Fruit fly (Drosophila melanogaster) whole organism, wandering third instar larva: Measurements from ENCODE around the gene RpL7.

Source experiments
- Abd-B ChIP-seq: fragments of >200 bp; optimal IDR thresholded peaks from 2 replicates; lab custom pipeline; 2017; ENCODE audit warnings: missing biosample characterization, missing genetic modification characterization
- CG9705 ChIP-seq: fragments of 200-800 bp; sonication (Bioruptor generic); optimal IDR thresholded peaks from 2 replicates; lab custom pipeline; 2018; ENCODE audit warnings: missing biosample characterization, mild to moderate bottlenecking, missing genetic modification characterization
- CrebA ChIP-seq: fragments of 200-800 bp; sonication (Bioruptor generic); optimal IDR thresholded peaks from 2 replicates; lab custom pipeline; 2016; ENCODE audit warnings: missing biosample characterization, mild to moderate bottlenecking, missing genetic modification characterization, borderline replicate concordance
- Dif ChIP-seq: fragments of 200-275, 200-300 bp; sonication (Bioruptor generic); optimal IDR thresholded peaks from 2 replicates; lab custom pipeline; 2018; ENCODE audit warnings: missing biosample characterization, missing genetic modification characterization; ENCODE audit not compliant: partially characterized antibody
- GATAd ChIP-seq: sonication (Bioruptor generic); optimal IDR thresholded peaks from 2 replicates; lab custom pipeline; 2016; ENCODE audit warnings: missing biosample characterization, missing genetic modification characterization
- HLH106 ChIP-seq: fragments of 200-800 bp; optimal IDR thresholded peaks from 3 replicates; lab custom pipeline; 2019; ENCODE audit warnings: missing biosample characterization, mild to moderate bottlenecking, missing genetic modification characterization, moderate library complexity
- Hnf4 ChIP-seq: fragments of 200-800 bp; sonication (Bioruptor generic); optimal IDR thresholded peaks from 2 replicates; lab custom pipeline; 2016; ENCODE audit warnings: missing biosample characterization, mild to moderate bottlenecking, missing genetic modification characterization
- Hr78 ChIP-seq: fragments of >200 bp; optimal IDR thresholded peaks from 2 replicates; lab custom pipeline; 2017; ENCODE audit warnings: missing biosample characterization, missing genetic modification characterization
- Hr83 ChIP-seq: fragments of 200-300 bp; sonication (Bioruptor generic); optimal IDR thresholded peaks from 2 replicates; lab custom pipeline; 2016; ENCODE audit warnings: missing biosample characterization, mild to moderate bottlenecking, missing genetic modification characterization, moderate library complexity; ENCODE audit not compliant: poor library complexity, severe bottlenecking
- Jra ChIP-seq: sonication (Bioruptor generic); optimal IDR thresholded peaks from 2 replicates; lab custom pipeline; 2016; ENCODE audit warnings: missing biosample characterization, missing genetic modification characterization
- Mio ChIP-seq: sonication (Bioruptor generic); optimal IDR thresholded peaks from 2 replicates; lab custom pipeline; 2016; ENCODE audit warnings: missing biosample characterization, missing genetic modification characterization
- Myc ChIP-seq: fragments of >200 bp; optimal IDR thresholded peaks from 2 replicates; lab custom pipeline; 2017
- N ChIP-seq: fragments of >200 bp; optimal IDR thresholded peaks from 2 replicates; lab custom pipeline; 2018; ENCODE audit warnings: missing biosample characterization, missing external identifiers, missing genetic modification characterization
- OdsH ChIP-seq: fragments of 200-800 bp; sonication (Bioruptor generic); optimal IDR thresholded peaks from 2 replicates; lab custom pipeline; 2016; ENCODE audit warnings: missing biosample characterization, mild to moderate bottlenecking, missing genetic modification characterization
- Rel ChIP-seq, 2 experiments: fragments of 200-800 bp; sonication (Bioruptor generic) in 1 of 2; optimal IDR thresholded peaks; 2 replicates in 1 of 2; 3 replicates in 1 of 2; lab custom pipeline; 2016 to 2019; ENCODE audit warnings: mild to moderate bottlenecking in 2 of 2, missing biosample characterization in 2 of 2, missing genetic modification characterization in 2 of 2, moderate library complexity in 1 of 2
- Sp1 ChIP-seq: fragments of 200-800 bp; sonication (Bioruptor generic); optimal IDR thresholded peaks from 3 replicates; lab custom pipeline; 2019; ENCODE audit warnings: missing biosample characterization, mild to moderate bottlenecking, missing genetic modification characterization, moderate library complexity
- Vsx2 ChIP-seq: fragments of 200-300, 225-300 bp; sonication (Bioruptor generic); optimal IDR thresholded peaks from 2 replicates; lab custom pipeline; 2018; ENCODE audit warnings: missing biosample characterization, missing genetic modification characterization; ENCODE audit not compliant: partially characterized antibody
- br ChIP-seq: fragments of 200-800 bp; sonication (Bioruptor generic); optimal IDR thresholded peaks from 2 replicates; lab custom pipeline; 2016; ENCODE audit warnings: missing biosample characterization, missing genetic modification characterization
- brk ChIP-seq: fragments of 200-800 bp; sonication (Bioruptor generic); optimal IDR thresholded peaks from 2 replicates; lab custom pipeline; 2016; ENCODE audit warnings: missing biosample characterization, mild to moderate bottlenecking, missing genetic modification characterization
- dl ChIP-seq, 2 experiments: fragments of 175-275, 200-275 bp in 1 of 2; fragments of 200-275 bp in 1 of 2; sonication (Bioruptor generic); optimal IDR thresholded peaks; lab custom pipeline; 2018; ENCODE audit warnings: mild to moderate bottlenecking in 2 of 2, missing biosample characterization in 2 of 2, missing genetic modification characterization in 2 of 2, moderate library complexity in 2 of 2; ENCODE audit not compliant: partially characterized antibody in 2 of 2, insufficient read depth in 1 of 2
- dmrt93B ChIP-seq: fragments of 200-800 bp; sonication (Bioruptor generic); optimal IDR thresholded peaks from 2 replicates; lab custom pipeline; 2018; ENCODE audit warnings: missing biosample characterization, mild to moderate bottlenecking, missing genetic modification characterization
- ey ChIP-seq: fragments of 200-800 bp; sonication (Bioruptor generic); optimal IDR thresholded peaks from 2 replicates; lab custom pipeline; 2016; ENCODE audit warnings: missing biosample characterization, missing genetic modification characterization
- foxo ChIP-seq, 2 experiments: fragments of 200-800 bp; sonication (Bioruptor generic); optimal IDR thresholded peaks; 2 replicates in 1 of 2; 3 replicates in 1 of 2; lab custom pipeline; 2016 to 2017; ENCODE audit warnings: missing biosample characterization in 2 of 2, missing genetic modification characterization in 2 of 2
- h ChIP-seq: fragments of 200-800 bp; sonication (Bioruptor generic); optimal IDR thresholded peaks from 3 replicates; lab custom pipeline; 2016; ENCODE audit warnings: missing biosample characterization, mild to moderate bottlenecking, missing genetic modification characterization
- jim ChIP-seq: fragments of 175-275, 200-325 bp; sonication (Bioruptor generic); optimal IDR thresholded peaks from 2 replicates; lab custom pipeline; 2016; ENCODE audit warnings: missing biosample characterization, mild to moderate bottlenecking, missing genetic modification characterization
- lola ChIP-seq: fragments of >200 bp; optimal IDR thresholded peaks from 2 replicates; lab custom pipeline; 2017; ENCODE audit warnings: missing biosample characterization, missing genetic modification characterization
- pan ChIP-seq: fragments of >200 bp; optimal IDR thresholded peaks from 2 replicates; lab custom pipeline; 2017
- psq ChIP-seq: fragments of 200-800 bp; sonication (Bioruptor generic); optimal IDR thresholded peaks from 3 replicates; lab custom pipeline; 2017; ENCODE audit warnings: missing biosample characterization, mild to moderate bottlenecking, missing genetic modification characterization, moderate library complexity
- rgr ChIP-seq: fragments of 200-800 bp; sonication (Bioruptor generic); optimal IDR thresholded peaks from 3 replicates; lab custom pipeline; 2016; ENCODE audit warnings: missing biosample characterization, mild to moderate bottlenecking, missing genetic modification characterization
- sage ChIP-seq: fragments of 200-800 bp; sonication (Bioruptor generic); optimal IDR thresholded peaks from 2 replicates; lab custom pipeline; 2016; ENCODE audit warnings: missing biosample characterization, mild to moderate bottlenecking, missing genetic modification characterization
- sv ChIP-seq: fragments of 200-800 bp; sonication (Bioruptor generic); optimal IDR thresholded peaks from 3 replicates; lab custom pipeline; 2016; ENCODE audit warnings: missing biosample characterization, missing genetic modification characterization
- tai ChIP-seq: sonication (Bioruptor generic); optimal IDR thresholded peaks from 2 replicates; lab custom pipeline; 2016; ENCODE audit warnings: missing biosample characterization, missing genetic modification characterization
- usp ChIP-seq: fragments of >200 bp; optimal IDR thresholded peaks from 2 replicates; lab custom pipeline; 2017; ENCODE audit warnings: missing biosample characterization, missing genetic modification characterization
- woc ChIP-seq: sonication (Bioruptor generic); optimal IDR thresholded peaks from 2 replicates; lab custom pipeline; 2016; ENCODE audit warnings: missing biosample characterization, mild to moderate bottlenecking, missing genetic modification characterization

The RpL7 gene

DNA sequence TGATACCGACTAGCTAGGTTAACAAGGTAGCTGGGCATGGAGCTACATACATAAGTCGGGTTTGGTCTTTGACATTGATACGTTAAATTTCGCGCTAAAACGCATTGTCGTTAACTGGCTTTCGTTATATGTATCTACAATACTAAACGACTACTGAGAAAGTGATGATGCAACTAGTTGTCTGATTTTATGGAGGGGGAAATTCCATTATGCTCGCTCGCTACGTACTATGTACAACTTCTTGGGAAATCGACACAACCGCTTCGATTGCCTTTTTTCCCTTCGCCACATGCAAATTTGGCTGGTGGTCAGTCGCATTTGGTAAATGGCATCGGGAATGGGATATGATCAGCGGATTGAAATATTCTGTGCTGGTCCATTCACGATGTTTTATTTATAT lies 19.2 kb downstream of the RpL7 start:
- TF ChIP-seq Hr83 = no peak
- TF ChIP-seq tai (GFP tag; lab: Kevin White, UChicago) = no peak
- TF ChIP-seq dmrt93B (GFP tag; lab: Kevin White, UChicago) = no peak
- no peak for TF ChIP-seq Hnf4 (GFP tag; lab: Kevin White, UChicago)
- TF ChIP-seq GATAd (GFP tag; lab: Kevin White, UChicago) = no peak
- no peak for TF ChIP-seq CG9705 (GFP tag; lab: Kevin White, UChicago)
- no peak for TF ChIP-seq usp (GFP tag; lab: Kevin White, UChicago)
- TF ChIP-seq lola (GFP tag; lab: Kevin White, UChicago) = no peak
- no peak for TF ChIP-seq CrebA (GFP tag; lab: Kevin White, UChicago)
- no peak for TF ChIP-seq HLH106
- no peak for TF ChIP-seq Sp1 (GFP tag; lab: Kevin White, UChicago)
- TF ChIP-seq brk (GFP tag; lab: Kevin White, UChicago) = no peak
- TF ChIP-seq ey (GFP tag; lab: Kevin White, UChicago) = no peak
- no peak for TF ChIP-seq jim (GFP tag; lab: Kevin White, UChicago)
- no peak for TF ChIP-seq sv (GFP tag; lab: Kevin White, UChicago)
- no peak for TF ChIP-seq h

DNA sequence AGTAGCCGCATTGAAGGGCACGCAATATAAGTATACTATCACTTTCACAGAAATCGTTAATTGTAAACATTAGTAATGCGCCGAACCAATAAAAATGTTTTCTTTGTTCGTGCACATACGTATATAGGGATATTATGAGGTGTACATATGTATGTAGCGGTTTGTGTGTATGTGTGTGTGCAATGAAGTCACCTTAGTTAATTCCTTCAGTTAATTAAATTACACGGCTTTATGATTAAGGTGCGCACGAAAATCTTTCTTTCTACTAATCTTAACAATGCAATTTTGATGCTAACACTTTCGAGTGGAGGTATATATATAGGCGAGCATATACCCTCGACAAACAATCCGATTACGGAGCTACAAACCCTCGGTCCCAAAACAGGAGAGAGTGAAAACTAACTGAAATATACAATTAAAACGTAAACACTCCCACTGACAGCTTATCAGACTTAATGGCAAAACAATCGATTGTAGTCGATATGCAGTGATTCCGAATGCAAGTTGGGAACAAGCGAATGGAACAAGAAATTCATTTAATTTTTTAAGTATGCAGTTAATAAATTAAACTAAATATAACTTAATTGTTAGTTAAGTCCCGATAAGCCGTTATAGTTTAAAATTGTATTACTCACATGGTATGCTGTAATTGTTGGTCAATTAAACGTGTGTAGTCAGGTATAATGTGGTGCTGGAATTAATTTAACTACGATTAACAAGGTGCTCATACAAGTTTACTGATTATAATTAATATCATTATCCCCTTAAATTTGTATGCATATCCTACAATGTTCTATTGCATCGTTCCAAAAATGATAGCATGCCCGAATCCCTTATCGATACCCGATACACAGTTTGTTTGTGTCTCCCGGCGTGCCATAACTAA lies 19.9 kb downstream of the RpL7 start, which contains the start of the genes Npc1a and Prosalpha6:
Gene Npc1a, minus strand, starts transcription at position 716 of the 886 bp plus-strand sequence.
Gene Prosalpha6, plus strand, starts transcription at position 851 of the 886 bp plus-strand sequence.
- TF ChIP-seq woc (GFP tag; lab: Kevin White, UChicago) (peak; percentile 88), rgr (GFP tag; lab: Kevin White, UChicago) (no peak), Hnf4 (GFP tag; lab: Kevin White, UChicago) (peak; percentile 19), Dif (GFP tag; lab: Kevin White, UChicago) (peak; percentile 58), Hr83 (peak; percentile 36), lola (GFP tag; lab: Kevin White, UChicago) (no peak), sage (GFP tag; lab: Kevin White, UChicago) (no peak), sv (GFP tag; lab: Kevin White, UChicago) (peak; percentile 44), Myc (peak; percentile 14), Abd-B (no peak), jim (GFP tag; lab: Kevin White, UChicago) (no peak), Mio (GFP tag; lab: Kevin White, UChicago) (no peak), tai (GFP tag; lab: Kevin White, UChicago) (peak; percentile 57), ey (GFP tag; lab: Kevin White, UChicago) (peak; percentile 19)

DNA sequence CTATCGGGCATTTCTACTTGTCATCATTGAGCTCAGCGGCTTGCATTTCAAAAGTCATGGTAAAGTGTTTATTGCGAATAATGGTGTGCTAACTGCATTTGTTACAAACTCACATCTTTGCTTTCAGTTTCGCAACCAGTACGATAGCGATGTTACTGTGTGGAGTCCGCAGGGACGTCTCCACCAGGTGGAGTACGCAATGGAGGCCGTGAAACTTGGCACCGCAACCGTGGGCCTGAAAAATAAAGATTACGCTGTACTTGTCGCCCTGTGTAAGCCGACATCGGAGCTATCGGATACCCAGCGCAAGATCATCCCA lies 20.5 kb downstream of the RpL7 start:
- TF ChIP-seq sv (GFP tag; lab: Kevin White, UChicago) = no peak
- no peak for TF ChIP-seq psq (GFP tag; lab: Kevin White, UChicago)
- no peak for TF ChIP-seq HLH106
- no peak for TF ChIP-seq Jra
- no peak for TF ChIP-seq sage (GFP tag; lab: Kevin White, UChicago)
- TF ChIP-seq lola (GFP tag; lab: Kevin White, UChicago) = no peak
- TF ChIP-seq dl (GFP tag; optimal IDR thresholded peaks at IDR 0.05; lab: Kevin White, UChicago; ENCODE audit: insufficient read depth in 1 of 2, partially characterized antibody in 2 of 2) = no peak
- TF ChIP-seq Hnf4 (GFP tag; lab: Kevin White, UChicago) = no peak
- no peak for TF ChIP-seq woc (GFP tag; lab: Kevin White, UChicago)
- no peak for TF ChIP-seq brk (GFP tag; lab: Kevin White, UChicago)
- no peak for TF ChIP-seq Hr78 (GFP tag; lab: Kevin White, UChicago)
- TF ChIP-seq Dif (GFP tag; lab: Kevin White, UChicago) = no peak
- no peak for TF ChIP-seq dmrt93B (GFP tag; lab: Kevin White, UChicago)
- TF ChIP-seq OdsH (GFP tag; lab: Kevin White, UChicago) = no peak

DNA sequence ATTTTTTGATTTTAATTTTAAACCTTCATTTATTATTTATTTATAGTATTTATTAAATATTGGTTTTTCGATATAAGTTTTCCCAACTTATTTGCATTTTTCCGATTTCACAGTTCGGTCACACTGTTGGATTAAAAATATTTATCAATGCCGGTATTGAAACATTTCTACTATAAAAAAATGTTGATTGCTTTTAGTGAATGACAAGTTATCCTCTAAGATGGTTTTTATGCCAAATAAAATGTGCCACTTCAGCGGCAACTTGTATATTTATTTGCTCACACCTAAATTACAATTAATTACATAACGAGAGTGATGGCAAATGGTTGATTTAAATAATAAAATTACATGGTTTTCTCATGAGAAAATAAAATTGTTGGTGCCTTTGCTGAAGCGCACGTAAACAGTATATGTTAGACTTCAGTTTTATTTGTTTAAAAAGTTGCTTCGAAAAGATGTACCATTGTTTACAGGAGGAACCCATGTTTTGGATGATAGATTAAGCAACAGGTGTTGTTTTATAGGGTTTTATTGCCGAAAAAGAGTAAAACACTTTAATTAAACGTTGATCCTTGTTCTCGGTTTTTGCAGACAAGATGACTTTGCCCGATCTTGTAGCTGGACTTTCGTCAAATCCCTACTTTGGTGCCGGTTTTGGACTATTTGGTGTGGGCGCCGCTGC lies 21.9 kb downstream of the RpL7 start, which contains the start of gene Bcs1:
Gene Bcs1, plus strand, starts transcription at position 108 of the 682 bp plus-strand sequence.
- TF ChIP-seq N (GFP tag; lab: Kevin White, UChicago) = no peak
- TF ChIP-seq lola (GFP tag; lab: Kevin White, UChicago) = no peak
- TF ChIP-seq rgr (GFP tag; lab: Kevin White, UChicago) = no peak
- no peak for TF ChIP-seq Jra
- TF ChIP-seq dmrt93B (GFP tag; lab: Kevin White, UChicago) = no peak
- TF ChIP-seq br (GFP tag; lab: Kevin White, UChicago) = no peak
- TF ChIP-seq tai (GFP tag; lab: Kevin White, UChicago) = peak; percentile 58
- no peak for TF ChIP-seq CG9705 (GFP tag; lab: Kevin White, UChicago)
- TF ChIP-seq Abd-B = no peak
- peak; percentile 60 for TF ChIP-seq brk (GFP tag; lab: Kevin White, UChicago)
- no peak for TF ChIP-seq sage (GFP tag; lab: Kevin White, UChicago)
- no peak for TF ChIP-seq foxo (GFP tag; optimal IDR thresholded peaks at IDR 0.05; lab: Kevin White, UChicago)
- TF ChIP-seq Vsx2 (GFP tag; lab: Kevin White, UChicago) = no peak
- TF ChIP-seq Rel (GFP tag; optimal IDR thresholded peaks at IDR 0.05; lab: Kevin White, UChicago) = no peak
- TF ChIP-seq Rel (tag; optimal IDR thresholded peaks at IDR 0.05; lab: Kevin White, UChicago) = peak; percentile 7
- TF ChIP-seq Hr78 (GFP tag; lab: Kevin White, UChicago) = no peak
- no peak for TF ChIP-seq pan (lab: Kevin White, UChicago)
- no peak for TF ChIP-seq CrebA (GFP tag; lab: Kevin White, UChicago)
- no peak for TF ChIP-seq OdsH (GFP tag; lab: Kevin White, UChicago)
